Worm (Caenorhabditis elegans): ENCODE measurements around the gene F29B9.8.
A peak's percentile ranks its signal among the peaks of the same experiment; 100 is the strongest.

Gene F29B9.8

ce11 chrIV:4678718-4679117 lies 31.2 kb downstream of the F29B9.8 start, which contains the start of gene kin-36 (continued):
- TF ChIP-seq Y79H2A.3 (GFP tag; conservative IDR thresholded peaks at IDR 0.05) (no peak), akir-1 (GFP tag; optimal IDR thresholded peaks at IDR 0.05) (no peak), C06A6.2 (GFP tag; conservative IDR thresholded peaks at IDR 0.05) (no peak), bed-2 (GFP tag; IDR thresholded peaks at IDR 0.05) (no peak), him-1 (tag; optimal IDR thresholded peaks at IDR 0.05) (no peak)

- TF ChIP-seq tlf-1 (GFP tag; optimal IDR thresholded peaks at IDR 0.05) = no peak
- TF ChIP-seq hrde-1 (tag; optimal IDR thresholded peaks at IDR 0.05; ENCODE audit: borderline replicate concordance) = no peak
- no peak for TF ChIP-seq bed-1 (GFP tag; IDR thresholded peaks at IDR 0.05)
- TF ChIP-seq lsl-1 (GFP tag; optimal IDR thresholded peaks at IDR 0.05) = no peak
- no peak for TF ChIP-seq unc-62 (GFP tag; optimal IDR thresholded peaks at IDR 0.05)
- TF ChIP-seq cebp-1 (GFP tag; IDR thresholded peaks at IDR 0.05) = no peak
- no peak for TF ChIP-seq cebp-1 (tag; optimal IDR thresholded peaks at IDR 0.05)
- TF ChIP-seq rcor-1 (GFP tag; IDR thresholded peaks at IDR 0.05) = no peak
- no peak for TF ChIP-seq F57C9.4 (tag; optimal IDR thresholded peaks at IDR 0.05)
- TF ChIP-seq hlh-26 (GFP tag; conservative IDR thresholded peaks at IDR 0.05) = no peak
- TF ChIP-seq Y95B8A.8 (GFP tag; IDR thresholded peaks at IDR 0.05) = no peak
- TF ChIP-seq nfya-1 (tag; optimal IDR thresholded peaks at IDR 0.05; ENCODE audit: borderline replicate concordance, insufficient read depth) = no peak
- no peak for TF ChIP-seq sea-2 (GFP tag; IDR thresholded peaks at IDR 0.05)
- TF ChIP-seq nfyb-1 (GFP tag; IDR thresholded peaks at IDR 0.05) = no peak
- TF ChIP-seq atf-7 (tag; optimal IDR thresholded peaks at IDR 0.05) = no peak
Observed at ce11 chrIV:4683149-4683548, 35.7 kb downstream of the F29B9.8 start.

ce11 chrIV:4686291-4686830 lies 38.9 kb downstream of the F29B9.8 start:
- no peak for TF ChIP-seq tbx-9 (tag; optimal IDR thresholded peaks at IDR 0.05; ENCODE audit: borderline replicate concordance)
- TF ChIP-seq F37B4.10 (GFP tag; IDR thresholded peaks at IDR 0.05) = no peak
- no peak for TF ChIP-seq snpc-1.3 (tag; optimal IDR thresholded peaks at IDR 0.05; ENCODE audit: insufficient read depth)
- TF ChIP-seq madf-3 (GFP tag; IDR thresholded peaks at IDR 0.05) = no peak
- TF ChIP-seq F49E8.2 (tag; optimal IDR thresholded peaks at IDR 0.05; ENCODE audit: insufficient read depth) = no peak
- TF ChIP-seq attf-5 (GFP tag; optimal IDR thresholded peaks at IDR 0.05) = no peak
- TF ChIP-seq mcd-1 (GFP tag; IDR thresholded peaks at IDR 0.05) = no peak
- no peak for TF ChIP-seq madf-8 (GFP tag; conservative IDR thresholded peaks at IDR 0.05)
- no peak for TF ChIP-seq ceh-40 (GFP tag; IDR thresholded peaks at IDR 0.05)
- no peak for TF ChIP-seq sptf-2 (GFP tag; optimal IDR thresholded peaks at IDR 0.05)
- TF ChIP-seq nhr-120 (GFP tag; IDR thresholded peaks at IDR 0.05) = no peak

- TF ChIP-seq hmg-1.2 (GFP tag; IDR thresholded peaks at IDR 0.05) (no peak), C17E4.6 (GFP tag; IDR thresholded peaks at IDR 0.05) (no peak), egl-44 (GFP tag; IDR thresholded peaks at IDR 0.05) (no peak), zfh-2 (GFP tag; conservative IDR thresholded peaks at IDR 0.05) (peak; percentile 66)
Observed at ce11 chrIV:4686898-4687297, 39.4 kb downstream of the F29B9.8 start.
